Worm (Caenorhabditis elegans) whole organism, midembryonic: Measurements from ENCODE around the gene T02H6.4.

Experiments
- T22C8.4 ChIP-seq: fragments of 200-800 bp; sonication (Bioruptor generic); IDR thresholded peaks from 2 replicates; pipeline ENCODE4 v1.3.6; 2022; ENCODE audit warnings: missing genetic modification characterization, missing compliant biosample characterization
- cog-1 ChIP-seq: sonication (generic microtip); optimal IDR thresholded peaks from 2 replicates; lab custom pipeline; 2016; ENCODE audit warnings: missing genetic modification characterization, missing compliant biosample characterization
- flt-1 ChIP-seq: fragments of 200-800 bp; sonication (Bioruptor generic); IDR thresholded peaks from 2 replicates; pipeline ENCODE4 v1.3.6; 2022; ENCODE audit warnings: missing genetic modification characterization, missing compliant biosample characterization
- klf-2 ChIP-seq: fragments of 200-800 bp; sonication (Bioruptor generic); conservative IDR thresholded peaks from 2 replicates; pipeline ENCODE4 v1.3.6; 2022; ENCODE audit warnings: missing genetic modification reagents, missing genetic modification characterization, missing compliant biosample characterization
- med-1 ChIP-seq: sonication (generic microtip); optimal IDR thresholded peaks from 2 replicates; lab custom pipeline; 2017; ENCODE audit warnings: missing genetic modification characterization, mild to moderate bottlenecking, missing compliant biosample characterization, antibody characterized with exemption, missing genetic modification reagents; ENCODE audit not compliant: insufficient read depth
- ref-1 ChIP-seq: fragments of 200-800 bp; sonication (Bioruptor generic); conservative IDR thresholded peaks from 2 replicates; pipeline ENCODE4 v1.3.6; 2022; ENCODE audit warnings: missing genetic modification reagents, missing genetic modification characterization, missing compliant biosample characterization
- tab-1 ChIP-seq: fragments of 200-800 bp; sonication (Bioruptor generic); IDR thresholded peaks from 2 replicates; pipeline ENCODE4 v1.3.6; 2022; ENCODE audit warnings: missing genetic modification characterization, missing compliant biosample characterization
- ztf-23 ChIP-seq: fragments of 200-800 bp; sonication (Bioruptor generic); IDR thresholded peaks from 2 replicates; pipeline ENCODE4 v1.3.6; 2022; ENCODE audit warnings: missing genetic modification reagents, missing genetic modification characterization, missing compliant biosample characterization
- ztf-29 ChIP-seq: fragments of 200-800 bp; sonication (Bioruptor generic); IDR thresholded peaks from 2 replicates; pipeline ENCODE4 v1.3.6; 2022; ENCODE audit warnings: missing genetic modification reagents, missing genetic modification characterization, missing compliant biosample characterization

The T02H6.4 gene

ce11 chrII:675822-676221 is 14.0 kb upstream of the T02H6.4 start:
- TF ChIP-seq cog-1 (tag; lab: Kevin White, UChicago) (no peak), ztf-29 (no peak), ref-1 (GFP tag; lab: Robert Waterston, UW) (no peak), med-1 (GFP tag; lab: Kevin White, UChicago) (no peak), T22C8.4 (no peak), klf-2 (GFP tag; lab: Robert Waterston, UW) (no peak), flt-1 (GFP tag; lab: Robert Waterston, UW) (no peak), ztf-23 (GFP tag; lab: Robert Waterston, UW) (no peak), tab-1 (GFP tag; lab: Robert Waterston, UW) (no peak)

- no peak for TF ChIP-seq ztf-29
- no peak for TF ChIP-seq T22C8.4
- TF ChIP-seq ztf-23 (GFP tag; lab: Robert Waterston, UW): no peak
- no peak for TF ChIP-seq tab-1 (GFP tag; lab: Robert Waterston, UW)
- TF ChIP-seq flt-1 (GFP tag; lab: Robert Waterston, UW): no peak
- TF ChIP-seq med-1 (GFP tag; lab: Kevin White, UChicago): no peak
- no peak for TF ChIP-seq ref-1 (GFP tag; lab: Robert Waterston, UW)
- TF ChIP-seq cog-1 (tag; lab: Kevin White, UChicago): no peak
- no peak for TF ChIP-seq klf-2 (GFP tag; lab: Robert Waterston, UW)
These were observed 11.3 kb upstream of the T02H6.4 start, which contains the start of gene T02H6.9 for ce11 chrII:678581-678980. TSS of gene T02H6.9 (plus strand) at chrII:678881.

- TF ChIP-seq ztf-29 (no peak), cog-1 (tag; lab: Kevin White, UChicago) (no peak), tab-1 (GFP tag; lab: Robert Waterston, UW) (no peak), klf-2 (GFP tag; lab: Robert Waterston, UW) (no peak), ref-1 (GFP tag; lab: Robert Waterston, UW) (no peak), T22C8.4 (no peak)
These were observed 9.2 kb upstream of the T02H6.4 start, which contains the start of the genes T02H6.10 and T02H6.8 for ce11 chrII:680612-681011. TSS of gene T02H6.10 (minus strand) at chrII:680712. TSS of gene T02H6.8 (plus strand) at chrII:680832.

ce11 chrII:682326-682725 is 7.5 kb upstream of the T02H6.4 start, which contains the start of gene T02H6.7:
TSS of gene T02H6.7 (plus strand) at chrII:682626.
- TF ChIP-seq flt-1 (GFP tag; lab: Robert Waterston, UW): no peak
- no peak for TF ChIP-seq med-1 (GFP tag; lab: Kevin White, UChicago)
- no peak for TF ChIP-seq cog-1 (tag; lab: Kevin White, UChicago)
- TF ChIP-seq T22C8.4: no peak
- no peak for TF ChIP-seq tab-1 (GFP tag; lab: Robert Waterston, UW)
- no peak for TF ChIP-seq klf-2 (GFP tag; lab: Robert Waterston, UW)
- TF ChIP-seq ztf-29: no peak
- no peak for TF ChIP-seq ref-1 (GFP tag; lab: Robert Waterston, UW)
- no peak for TF ChIP-seq ztf-23 (GFP tag; lab: Robert Waterston, UW)

ce11 chrII:683467-683866 is 6.4 kb upstream of the T02H6.4 start, which contains the start of gene T02H6.6:
TSS of gene T02H6.6 (plus strand) at chrII:683767.
- TF ChIP-seq tab-1 (GFP tag; lab: Robert Waterston, UW): no peak
- TF ChIP-seq ref-1 (GFP tag; lab: Robert Waterston, UW): no peak
- TF ChIP-seq ztf-29: no peak
- TF ChIP-seq med-1 (GFP tag; lab: Kevin White, UChicago): no peak
- no peak for TF ChIP-seq klf-2 (GFP tag; lab: Robert Waterston, UW)
- TF ChIP-seq T22C8.4: no peak
- TF ChIP-seq flt-1 (GFP tag; lab: Robert Waterston, UW): no peak
- no peak for TF ChIP-seq ztf-23 (GFP tag; lab: Robert Waterston, UW)
- TF ChIP-seq cog-1 (tag; lab: Kevin White, UChicago): no peak

- TF ChIP-seq T22C8.4: no peak
These were observed 5.0 kb upstream of the T02H6.4 start, which contains the start of gene T02H6.5 for ce11 chrII:684811-685210. TSS of gene T02H6.5 (plus strand) at chrII:685111.

ce11 chrII:691550-691949 is 1.7 kb downstream of the T02H6.4 start, which contains the start of gene T02H6.3:
TSS of gene T02H6.3 (plus strand) at chrII:691850.
- TF ChIP-seq klf-2 (GFP tag; lab: Robert Waterston, UW) (no peak), ref-1 (GFP tag; lab: Robert Waterston, UW) (no peak), ztf-23 (GFP tag; lab: Robert Waterston, UW) (no peak)

- peak; percentile 80 for TF ChIP-seq tab-1 (GFP tag; lab: Robert Waterston, UW)
- TF ChIP-seq ref-1 (GFP tag; lab: Robert Waterston, UW): 0 out of 2 replicates have a peak, but pooled peaks have one; percentile 28
- TF ChIP-seq ztf-23 (GFP tag; lab: Robert Waterston, UW): peak; percentile 41; the same call in 1 of the 2 replicates
- TF ChIP-seq T22C8.4: peak; percentile 34; the same call in 1 of the 2 replicates
These were observed 5.2 kb downstream of the T02H6.4 start for ce11 chrII:695079-695478.

ce11 chrII:696776-697532 is 7.1 kb downstream of the T02H6.4 start:
- peak; percentile 81 for TF ChIP-seq tab-1 (GFP tag; lab: Robert Waterston, UW)
- TF ChIP-seq ztf-29: peak; percentile 23; the same call in 1 of the 2 replicates
- peak; percentile 69 for TF ChIP-seq flt-1 (GFP tag; lab: Robert Waterston, UW)
- peak; percentile 66 for TF ChIP-seq klf-2 (GFP tag; lab: Robert Waterston, UW)
- peak; percentile 75 for TF ChIP-seq T22C8.4
- TF ChIP-seq ref-1 (GFP tag; lab: Robert Waterston, UW): peak; percentile 59

- TF ChIP-seq tab-1 (GFP tag; lab: Robert Waterston, UW): 0 out of 2 replicates have a peak, but pooled peaks have one; percentile 45
- TF ChIP-seq ztf-23 (GFP tag; lab: Robert Waterston, UW): peak; percentile 48; the same call in 1 of the 2 replicates
These were observed 8.6 kb downstream of the T02H6.4 start for ce11 chrII:698453-698852.
